Fruit fly (Drosophila melanogaster) whole organism, embryonic: ENCODE measurements around the gene PhKgamma.

Experiments used
- Blimp-1 ChIP-seq: fragments of 200-800 bp; sonication (Bioruptor generic); optimal IDR thresholded peaks from 3 replicates; lab custom pipeline; 2018; ENCODE audit warnings: missing biosample characterization, missing genetic modification characterization, mild to moderate bottlenecking, moderate library complexity, missing genetic modification reagents
- CG10462 ChIP-seq: fragments of 200-800 bp; sonication (Bioruptor generic); optimal IDR thresholded peaks from 2 replicates; lab custom pipeline; 2016; ENCODE audit warnings: missing biosample characterization, missing genetic modification characterization
- CG12155 ChIP-seq: fragments of 200-800 bp; sonication (Bioruptor generic); optimal IDR thresholded peaks from 3 replicates; lab custom pipeline; 2016; ENCODE audit warnings: missing biosample characterization, missing genetic modification characterization
- CG12236 ChIP-seq: fragments of 200-800 bp; sonication (Bioruptor generic); optimal IDR thresholded peaks from 2 replicates; lab custom pipeline; 2016; ENCODE audit warnings: missing biosample characterization, missing genetic modification characterization
- CG12769 ChIP-seq: fragments of 200-800 bp; sonication (Bioruptor generic); optimal IDR thresholded peaks from 2 replicates; lab custom pipeline; 2019; ENCODE audit warnings: missing biosample characterization, mild to moderate bottlenecking, missing genetic modification characterization, moderate library complexity
- CG17186 ChIP-seq: fragments of 200-800 bp; sonication (Bioruptor generic); optimal IDR thresholded peaks from 3 replicates; lab custom pipeline; 2017; ENCODE audit warnings: missing biosample characterization, missing genetic modification reagents, missing genetic modification characterization
- CG18262 ChIP-seq: fragments of 200-800 bp; optimal IDR thresholded peaks from 3 replicates; lab custom pipeline; 2019; ENCODE audit warnings: missing biosample characterization, mild to moderate bottlenecking, missing genetic modification characterization, moderate library complexity
- CG31224 ChIP-seq: fragments of 200-800 bp; sonication (Bioruptor generic); IDR thresholded peaks from 2 replicates; pipeline ENCODE4 v1.3.6; 2022; ENCODE audit warnings: missing biosample characterization, missing genetic modification characterization
- CG3838 ChIP-seq: fragments of 200-800 bp; sonication (Bioruptor generic); optimal IDR thresholded peaks from 3 replicates; lab custom pipeline; 2016; ENCODE audit warnings: missing biosample characterization, missing genetic modification characterization
- CG4328 ChIP-seq: fragments of 200-800 bp; sonication (Bioruptor generic); optimal IDR thresholded peaks from 3 replicates; lab custom pipeline; 2017; ENCODE audit warnings: missing biosample characterization, missing genetic modification reagents, missing genetic modification characterization
- CG4730 ChIP-seq: fragments of 200-800 bp; sonication (Bioruptor generic); IDR thresholded peaks from 2 replicates; pipeline ENCODE4 v1.3.6; 2022; ENCODE audit warnings: missing biosample characterization, missing genetic modification characterization
- CG4820 ChIP-seq: fragments of 200-800 bp; sonication (Bioruptor generic); optimal IDR thresholded peaks from 3 replicates; lab custom pipeline; 2016; ENCODE audit warnings: missing biosample characterization, missing genetic modification characterization
- CG5953 ChIP-seq: fragments of 200-800 bp; sonication (Bioruptor generic); IDR thresholded peaks from 2 replicates; pipeline ENCODE4 v1.3.6; 2022; ENCODE audit warnings: missing biosample characterization, missing genetic modification characterization
- CG6683 ChIP-seq: fragments of 200-800 bp; sonication (Bioruptor generic); optimal IDR thresholded peaks from 2 replicates; lab custom pipeline; 2017; ENCODE audit warnings: missing biosample characterization, mild to moderate bottlenecking, missing genetic modification characterization, missing genetic modification reagents
- CG7839 ChIP-seq: fragments of 200-800 bp; sonication (Bioruptor generic); optimal IDR thresholded peaks from 3 replicates; lab custom pipeline; 2018; ENCODE audit warnings: missing biosample characterization, mild to moderate bottlenecking, missing genetic modification characterization, moderate library complexity
- CG7987 ChIP-seq: fragments of 200-800 bp; sonication (Bioruptor generic); optimal IDR thresholded peaks from 2 replicates; lab custom pipeline; 2018; ENCODE audit warnings: missing biosample characterization, mild to moderate bottlenecking, missing genetic modification characterization, moderate library complexity
- CG8478 ChIP-seq: fragments of >200 bp; optimal IDR thresholded peaks from 2 replicates; lab custom pipeline; 2018
- CG8924 ChIP-seq: fragments of 200-800 bp; optimal IDR thresholded peaks from 3 replicates; lab custom pipeline; 2019; ENCODE audit warnings: missing biosample characterization, mild to moderate bottlenecking, missing genetic modification characterization, moderate library complexity
- Dad ChIP-seq: fragments of 200-800 bp; sonication (Bioruptor generic); optimal IDR thresholded peaks from 3 replicates; lab custom pipeline; 2016; ENCODE audit warnings: missing biosample characterization, missing genetic modification characterization
- Doc2 ChIP-seq: fragments of 200-800 bp; sonication (Bioruptor generic); IDR thresholded peaks from 2 replicates; pipeline ENCODE4 v1.3.6; 2022; ENCODE audit warnings: missing biosample characterization, missing genetic modification characterization
- Doc3 ChIP-seq: fragments of 200-800 bp; sonication (Bioruptor generic); IDR thresholded peaks from 3 replicates; pipeline ENCODE4 v1.3.6; 2022; ENCODE audit warnings: missing biosample characterization, missing genetic modification characterization; ENCODE audit not compliant: partially characterized antibody
- HmgZ ChIP-seq: fragments of 200-800 bp; sonication (Bioruptor generic); optimal IDR thresholded peaks from 2 replicates; lab custom pipeline; 2018; ENCODE audit warnings: missing biosample characterization, mild to moderate bottlenecking, missing genetic modification characterization
- Hmr ChIP-seq: fragments of 200-800 bp; sonication (Bioruptor generic); optimal IDR thresholded peaks from 3 replicates; lab custom pipeline; 2017; ENCODE audit warnings: mild to moderate bottlenecking, missing biosample characterization, missing genetic modification reagents, missing genetic modification characterization
- Hr51 ChIP-seq, 2 experiments: fragments of 200-800 bp; sonication (Bioruptor generic); optimal IDR thresholded peaks; 2 replicates in 1 of 2; 3 replicates in 1 of 2; lab custom pipeline; 2016 to 2018; ENCODE audit warnings: missing biosample characterization in 2 of 2, missing genetic modification characterization in 2 of 2, mild to moderate bottlenecking in 1 of 2, moderate library complexity in 1 of 2
- Lpt ChIP-seq: fragments of >200 bp; optimal IDR thresholded peaks from 2 replicates; lab custom pipeline; 2018; ENCODE audit warnings: missing biosample characterization, missing genetic modification characterization
- Med ChIP-seq: fragments of 200-800 bp; sonication (Bioruptor generic); peaks from one replicate; lab custom pipeline; 2016; ENCODE audit warnings: missing biosample characterization, missing genetic modification characterization, mild to moderate bottlenecking, inconsistent platforms, moderate library complexity
- Opbp ChIP-seq: fragments of 200-800 bp; sonication (Bioruptor generic); IDR thresholded peaks from 3 replicates; pipeline ENCODE4 v1.3.6; 2022; ENCODE audit warnings: missing biosample characterization, missing genetic modification characterization; ENCODE audit not compliant: partially characterized antibody
- Optix ChIP-seq: fragments of 200-800 bp; sonication (Bioruptor generic); IDR thresholded peaks from 3 replicates; pipeline ENCODE4 v1.3.6; 2022; ENCODE audit warnings: missing biosample characterization, missing genetic modification characterization
- Sin3A ChIP-seq: fragments of >200 bp; optimal IDR thresholded peaks from 2 replicates; lab custom pipeline; 2018
- Six4 ChIP-seq: fragments of 200-800 bp; sonication (Bioruptor generic); optimal IDR thresholded peaks from 2 replicates; lab custom pipeline; 2016; ENCODE audit warnings: missing biosample characterization, missing genetic modification characterization
- Stat92E ChIP-seq, 3 experiments: fragments of >200 bp in 2 of 3; fragments of 200-800 bp in 1 of 3; sonication (Bioruptor generic) in 1 of 3; optimal IDR thresholded peaks; 2 replicates each; lab custom pipeline; 2017 to 2019; ENCODE audit warnings: missing biosample characterization in 3 of 3, missing genetic modification characterization in 3 of 3, mild to moderate bottlenecking in 1 of 3, moderate library complexity in 1 of 3
- ap ChIP-seq: fragments of 200-800 bp; sonication (Bioruptor generic); IDR thresholded peaks from 2 replicates; pipeline ENCODE4 v1.3.6; 2022; ENCODE audit warnings: missing biosample characterization, missing genetic modification characterization
- bab2 ChIP-seq: fragments of 200-800 bp; sonication (Bioruptor generic); optimal IDR thresholded peaks from 2 replicates; lab custom pipeline; 2016; ENCODE audit warnings: missing biosample characterization, missing genetic modification characterization
- cato ChIP-seq: fragments of 200-800 bp; sonication (Bioruptor generic); optimal IDR thresholded peaks from 2 replicates; lab custom pipeline; 2016; ENCODE audit warnings: missing biosample characterization, missing genetic modification characterization, borderline replicate concordance
- chinmo ChIP-seq: fragments of 200-800 bp; sonication (Bioruptor generic); IDR thresholded peaks from 4 replicates; pipeline ENCODE4 v1.3.6; 2022; ENCODE audit warnings: missing biosample characterization, missing genetic modification characterization; ENCODE audit not compliant: partially characterized antibody
- ci ChIP-seq: fragments of 200-800 bp; sonication (Bioruptor generic); IDR thresholded peaks from 3 replicates; pipeline ENCODE4 v1.3.6; 2022; ENCODE audit warnings: missing biosample characterization, missing genetic modification characterization
- croc ChIP-seq: fragments of 200-800 bp; sonication (Bioruptor generic); conservative IDR thresholded peaks from 3 replicates; pipeline ENCODE4 v1.3.6; 2022; ENCODE audit warnings: missing biosample characterization, missing genetic modification characterization
- dpn ChIP-seq, 2 experiments: fragments of 200-800 bp; sonication (Bioruptor generic); optimal IDR thresholded peaks; 3 replicates each; lab custom pipeline; 2016; ENCODE audit warnings: missing biosample characterization in 2 of 2, missing genetic modification characterization in 2 of 2
- fru ChIP-seq: fragments of >200 bp; optimal IDR thresholded peaks from 2 replicates; lab custom pipeline; 2017
- gfzf ChIP-seq: fragments of 200-800 bp; sonication (Bioruptor generic); optimal IDR thresholded peaks from 2 replicates; lab custom pipeline; 2016; ENCODE audit warnings: missing biosample characterization, mild to moderate bottlenecking, missing genetic modification characterization, moderate library complexity
- grn ChIP-seq: fragments of 200-800 bp; sonication (Bioruptor generic); optimal IDR thresholded peaks from 3 replicates; lab custom pipeline; 2017; ENCODE audit warnings: missing biosample characterization, missing genetic modification characterization
- h ChIP-seq: fragments of >200 bp; optimal IDR thresholded peaks from 2 replicates; lab custom pipeline; 2017
- ham ChIP-seq: fragments of 200-800 bp; sonication (Bioruptor generic); IDR thresholded peaks from 2 replicates; pipeline ENCODE4 v1.3.6; 2022; ENCODE audit warnings: missing biosample characterization, missing genetic modification characterization
- inv ChIP-seq: fragments of 200-800 bp; sonication (Bioruptor generic); IDR thresholded peaks from 2 replicates; pipeline ENCODE4 v1.3.6; 2022; ENCODE audit warnings: missing biosample characterization, missing genetic modification characterization; ENCODE audit not compliant: partially characterized antibody
- lab ChIP-seq: fragments of 200-800 bp; sonication (Bioruptor generic); optimal IDR thresholded peaks from 3 replicates; lab custom pipeline; 2017; ENCODE audit warnings: missing biosample characterization, missing genetic modification characterization, mild to moderate bottlenecking, moderate library complexity, missing genetic modification reagents
- pfk ChIP-seq: fragments of 200-800 bp; sonication (Bioruptor generic); optimal IDR thresholded peaks from 2 replicates; lab custom pipeline; 2018; ENCODE audit warnings: missing biosample characterization, mild to moderate bottlenecking, missing genetic modification characterization, moderate library complexity
- slou ChIP-seq: fragments of 200-800 bp; sonication (Bioruptor generic); optimal IDR thresholded peaks from 3 replicates; lab custom pipeline; 2016; ENCODE audit warnings: missing biosample characterization, missing genetic modification characterization
- stc ChIP-seq: fragments of 200-800 bp; sonication (Bioruptor generic); IDR thresholded peaks from 2 replicates; pipeline ENCODE4 v1.3.6; 2022; ENCODE audit warnings: missing biosample characterization, missing genetic modification characterization
- tll ChIP-seq, 2 experiments: fragments of 200-800 bp in 1 of 2; fragments of >200 bp in 1 of 2; sonication (Bioruptor generic) in 1 of 2; optimal IDR thresholded peaks; 2 replicates each; lab custom pipeline; 2017 to 2019; ENCODE audit warnings: missing biosample characterization in 2 of 2, missing genetic modification characterization in 2 of 2, mild to moderate bottlenecking in 1 of 2, moderate library complexity in 1 of 2
- tx ChIP-seq: fragments of 200-800 bp; sonication (Bioruptor generic); optimal IDR thresholded peaks from 2 replicates; lab custom pipeline; 2016; ENCODE audit warnings: missing biosample characterization, missing genetic modification characterization

The PhKgamma gene

DNA sequence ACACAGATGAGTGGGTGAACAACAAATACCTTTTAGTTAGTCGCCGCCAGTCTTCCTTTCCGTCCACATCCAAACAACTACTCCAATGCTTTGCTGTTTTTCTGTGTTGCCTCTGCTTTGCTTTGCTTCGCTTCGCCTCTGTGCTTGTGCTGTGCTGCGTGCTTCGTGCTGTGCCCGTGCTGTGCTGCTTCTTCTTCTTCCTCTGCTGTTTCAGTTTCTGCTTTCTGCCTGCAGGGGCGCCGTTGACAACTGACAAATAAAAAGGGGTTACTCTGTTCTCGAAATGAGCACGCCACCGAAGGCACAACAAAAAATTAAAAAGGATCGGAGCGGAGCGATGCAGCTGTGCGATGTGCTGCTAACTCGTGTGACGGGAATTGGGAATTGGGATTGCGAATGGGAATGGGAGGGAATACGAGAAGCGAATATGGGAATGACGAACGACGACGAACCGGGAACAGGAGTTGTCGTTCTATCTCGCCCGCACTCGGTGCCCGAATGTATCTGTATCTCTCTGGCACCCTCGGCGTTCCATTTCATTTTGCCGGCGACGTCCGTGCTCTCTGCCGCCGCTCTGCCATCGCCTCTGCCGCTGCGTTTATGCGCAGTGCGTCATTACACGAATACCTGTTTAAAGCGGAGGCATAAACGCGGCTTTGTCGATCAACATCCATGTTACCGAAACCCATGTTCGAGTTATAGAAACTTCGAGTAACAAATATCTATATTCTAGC is 19.8 kb downstream of the PhKgamma start (continued):
- TF ChIP-seq slou (GFP tag; lab: Kevin White, UChicago) = no peak
- TF ChIP-seq CG12155 = no peak
- TF ChIP-seq ci = peak; percentile 78
- no peak for TF ChIP-seq inv (GFP tag; lab: Robert Waterston, UW)
- peak; percentile 49 for TF ChIP-seq CG18262 (tag; lab: Kevin White, UChicago)
- TF ChIP-seq chinmo (GFP tag; lab: Robert Waterston, UW) = 0 out of 4 replicates have a peak, but pooled peaks have one; percentile 65
- TF ChIP-seq Med (GFP tag; lab: Kevin White, UChicago) = peak; percentile 97
- TF ChIP-seq bab2 = peak; percentile 78
- TF ChIP-seq CG8924 (tag; lab: Kevin White, UChicago) = peak; percentile 73
- TF ChIP-seq croc (GFP tag; lab: Robert Waterston, UW) = 0 out of 3 replicates have a peak, but pooled peaks have one; percentile 20
- TF ChIP-seq Optix (GFP tag; lab: Robert Waterston, UW) = peak; percentile 62; the same call in 2 of the 3 replicates
- TF ChIP-seq CG4730 (GFP tag; lab: Robert Waterston, UW) = peak; percentile 65
- no peak for TF ChIP-seq cato (GFP tag; lab: Kevin White, UChicago)
- no peak for TF ChIP-seq Lpt
- peak; percentile 73; the same call in 1 of the 2 replicates for TF ChIP-seq stc (GFP tag; lab: Robert Waterston, UW)
- no peak for TF ChIP-seq ham (GFP tag; lab: Robert Waterston, UW)
- peak; percentile 100 for TF ChIP-seq CG4820 (GFP tag; lab: Kevin White, UChicago)
- peak; percentile 32 for TF ChIP-seq CG6683
- no peak for TF ChIP-seq CG12236 (GFP tag; lab: Kevin White, UChicago)
- peak; percentile 37 to 49 for TF ChIP-seq dpn (GFP tag; optimal IDR thresholded peaks at IDR 0.05; lab: Kevin White, UChicago)
- TF ChIP-seq fru (lab: Kevin White, UChicago) = no peak
- TF ChIP-seq CG12769 = peak; percentile 94
- TF ChIP-seq CG3838 (GFP tag; lab: Kevin White, UChicago) = peak; percentile 54
- TF ChIP-seq HmgZ (tag; lab: Kevin White, UChicago) = peak; percentile 72
- peak; percentile 59 for TF ChIP-seq ap
- peak; percentile 78 for TF ChIP-seq CG7987 (GFP tag; lab: Kevin White, UChicago)
- TF ChIP-seq pfk = peak; percentile 98
- no peak for TF ChIP-seq Sin3A (lab: Kevin White, UChicago)
- peak; percentile 86 for TF ChIP-seq lab (GFP tag; lab: Kevin White, UChicago)
- peak; percentile 29 for TF ChIP-seq Six4 (GFP tag; lab: Kevin White, UChicago)
- no peak for TF ChIP-seq gfzf (GFP tag; lab: Kevin White, UChicago)
- TF ChIP-seq h (lab: Kevin White, UChicago) = no peak
- no peak for TF ChIP-seq CG10462 (GFP tag; lab: Kevin White, UChicago)
- TF ChIP-seq Opbp (GFP tag; lab: Robert Waterston, UW) = no peak; the same call in 2 of the 3 replicates
- no peak for TF ChIP-seq tll (GFP tag; optimal IDR thresholded peaks at IDR 0.05; lab: Kevin White, UChicago)
- TF ChIP-seq CG8478 = no peak
- peak; percentile 40 for TF ChIP-seq Blimp-1 (GFP tag; lab: Kevin White, UChicago)
- peak; percentile 79 for TF ChIP-seq CG7839 (tag; lab: Kevin White, UChicago)
- peak; percentile 76 for TF ChIP-seq Dad (GFP tag; lab: Kevin White, UChicago)
- peak; percentile 39 for TF ChIP-seq CG4328 (GFP tag; lab: Kevin White, UChicago)
- TF ChIP-seq Doc2 (GFP tag; lab: Robert Waterston, UW) = no peak
- TF ChIP-seq CG17186 (GFP tag; lab: Kevin White, UChicago) = no peak
- no peak for TF ChIP-seq Stat92E (GFP tag; optimal IDR thresholded peaks at IDR 0.05; lab: Kevin White, UChicago)
- peak; percentile 60 for TF ChIP-seq tx (GFP tag; lab: Kevin White, UChicago)
- TF ChIP-seq Doc3 (GFP tag; lab: Robert Waterston, UW) = no peak
- TF ChIP-seq CG5953 (GFP tag; lab: Robert Waterston, UW) = peak; percentile 63
- no peak for TF ChIP-seq grn
- TF ChIP-seq Hmr (GFP tag; lab: Kevin White, UChicago) = peak; percentile 77
- TF ChIP-seq Hr51 (GFP tag; optimal IDR thresholded peaks at IDR 0.05; lab: Kevin White, UChicago) = peak; percentile 65 to 75
- TF ChIP-seq CG31224 (GFP tag; lab: Robert Waterston, UW) = peak; percentile 62
